Worm (Caenorhabditis elegans) whole organism, young adult: ENCODE results near the gene gcy-7.

Source experiments
- F10E7.11 ChIP-seq: sonication (generic microtip); optimal IDR thresholded peaks from 2 replicates; lab custom pipeline; 2017; ENCODE audit warnings: mild to moderate bottlenecking, missing genetic modification characterization, moderate library complexity, missing compliant biosample characterization
- F37B4.10 ChIP-seq: fragments of 200-800 bp; sonication (Bioruptor generic); IDR thresholded peaks from 2 replicates; pipeline ENCODE4 v1.3.6; 2022; ENCODE audit warnings: missing genetic modification characterization, missing compliant biosample characterization
- F39B2.1 ChIP-seq: fragments of 200-800 bp; sonication (Bioruptor generic); IDR thresholded peaks from 2 replicates; pipeline ENCODE4 v1.3.6; 2022; ENCODE audit warnings: missing genetic modification reagents, missing genetic modification characterization, missing compliant biosample characterization
- F57C9.4 ChIP-seq: sonication (generic microtip); optimal IDR thresholded peaks from 2 replicates; lab custom pipeline; 2017; ENCODE audit warnings: mild to moderate bottlenecking, missing genetic modification characterization, missing compliant biosample characterization
- K12H6.12 ChIP-seq: fragments of 200-800 bp; sonication (Bioruptor generic); optimal IDR thresholded peaks from 2 replicates; lab custom pipeline; 2018; ENCODE audit warnings: mild to moderate bottlenecking, missing genetic modification characterization, missing compliant biosample characterization
- T07F8.4 ChIP-seq: sonication (generic microtip); optimal IDR thresholded peaks from 2 replicates; lab custom pipeline; 2016; ENCODE audit warnings: mild to moderate bottlenecking, missing genetic modification characterization, moderate library complexity, missing compliant biosample characterization
- Y67H2A.10 ChIP-seq: fragments of 200-800 bp; sonication (Bioruptor generic); conservative IDR thresholded peaks from 2 replicates; pipeline ENCODE4 v1.3.6; 2022; ENCODE audit warnings: missing genetic modification reagents, missing genetic modification characterization, missing compliant biosample characterization
- Y95B8A.8 ChIP-seq: fragments of 200-800 bp; sonication (Bioruptor generic); IDR thresholded peaks from 2 replicates; pipeline ENCODE4 v1.3.6; 2022; ENCODE audit warnings: missing genetic modification reagents, missing genetic modification characterization, missing compliant biosample characterization
- ZK185.1 ChIP-seq: sonication (generic microtip); optimal IDR thresholded peaks from 2 replicates; lab custom pipeline; 2016; ENCODE audit warnings: mild to moderate bottlenecking, missing genetic modification characterization, missing compliant biosample characterization; ENCODE audit not compliant: poor library complexity, severe bottlenecking
- ama-1 ChIP-seq, 3 experiments: fragments of 150-350 bp in 1 of 3; sonication (generic microtip) in 2 of 3; optimal IDR thresholded peaks; 2 replicates each; lab custom pipeline; 2014 to 2018; ENCODE audit warnings: missing biosample characterization in 2 of 3, missing genetic modification characterization in 2 of 3, missing genetic modification reagents in 2 of 3
- atf-7 ChIP-seq: sonication (generic microtip); optimal IDR thresholded peaks from 2 replicates; lab custom pipeline; 2017; ENCODE audit warnings: mild to moderate bottlenecking, missing genetic modification characterization, missing compliant biosample characterization
- attf-3 ChIP-seq: fragments of 200-800 bp; sonication (Bioruptor generic); conservative IDR thresholded peaks from 2 replicates; pipeline ENCODE4 v1.3.6; 2022; ENCODE audit warnings: missing genetic modification reagents, missing genetic modification characterization, missing compliant biosample characterization
- attf-6 ChIP-seq: fragments of 200-800 bp; sonication (Bioruptor generic); IDR thresholded peaks from 2 replicates; pipeline ENCODE4 v1.3.6; 2022; ENCODE audit warnings: missing genetic modification reagents, missing genetic modification characterization, missing compliant biosample characterization
- bed-1 ChIP-seq: fragments of 200-800 bp; sonication (Bioruptor generic); IDR thresholded peaks from 2 replicates; pipeline ENCODE4 v1.3.6; 2022; ENCODE audit warnings: missing genetic modification reagents, missing genetic modification characterization, missing compliant biosample characterization
- bed-2 ChIP-seq: fragments of 200-800 bp; sonication (Bioruptor generic); IDR thresholded peaks from 2 replicates; pipeline ENCODE4 v1.3.6; 2022; ENCODE audit warnings: missing genetic modification reagents, missing genetic modification characterization, missing compliant biosample characterization
- cebp-1 ChIP-seq, 2 experiments: fragments of 200-800 bp in 1 of 2; sonication (Bioruptor generic) in 1 of 2; sonication (generic microtip) in 1 of 2; IDR thresholded peaks in 1 of 2; optimal IDR thresholded peaks in 1 of 2; 2 replicates each; pipeline versions ENCODE4 v1.3.6 to Lab custom; 2017 to 2022; ENCODE audit warnings: missing compliant biosample characterization in 2 of 2, missing genetic modification characterization in 2 of 2, mild to moderate bottlenecking in 1 of 2, missing genetic modification reagents in 1 of 2, moderate library complexity in 1 of 2
- ceh-79 ChIP-seq: sonication (generic microtip); optimal IDR thresholded peaks from 2 replicates; lab custom pipeline; 2017; ENCODE audit warnings: mild to moderate bottlenecking, missing genetic modification characterization, missing compliant biosample characterization
- die-1 ChIP-seq: sonication (generic microtip); optimal IDR thresholded peaks from 2 replicates; lab custom pipeline; 2016; ENCODE audit warnings: missing genotype, mild to moderate bottlenecking, missing genetic modification characterization, missing compliant biosample characterization
- dpl-1 ChIP-seq: fragments of 150-350 bp; optimal IDR thresholded peaks from 2 replicates; lab custom pipeline; 2014; ENCODE audit warnings: missing biosample characterization, missing genetic modification reagents, missing genetic modification characterization
- ets-4 ChIP-seq: fragments of 200-800 bp; sonication (Bioruptor generic); optimal IDR thresholded peaks from 2 replicates; lab custom pipeline; 2018; ENCODE audit warnings: mild to moderate bottlenecking, missing genetic modification characterization, missing compliant biosample characterization
- fkh-3 ChIP-seq: sonication (generic microtip); optimal IDR thresholded peaks from 2 replicates; lab custom pipeline; 2016; ENCODE audit warnings: mild to moderate bottlenecking, missing genetic modification characterization, missing compliant biosample characterization
- gei-17 ChIP-seq: fragments of 200-800 bp; sonication (Bioruptor generic); optimal IDR thresholded peaks from 2 replicates; lab custom pipeline; 2018; ENCODE audit warnings: mild to moderate bottlenecking, missing genetic modification characterization, missing compliant biosample characterization
- hlh-12 ChIP-seq: sonication (generic microtip); optimal IDR thresholded peaks from 2 replicates; lab custom pipeline; 2016; ENCODE audit warnings: missing genetic modification characterization, missing compliant biosample characterization
- hlh-26 ChIP-seq: fragments of 200-800 bp; sonication (Bioruptor generic); conservative IDR thresholded peaks from 2 replicates; pipeline ENCODE4 v1.3.6; 2022; ENCODE audit warnings: missing genetic modification reagents, missing genetic modification characterization, missing compliant biosample characterization
- hrde-1 ChIP-seq: sonication (generic microtip); optimal IDR thresholded peaks from 2 replicates; lab custom pipeline; 2016; ENCODE audit warnings: missing genetic modification characterization, mild to moderate bottlenecking, missing compliant biosample characterization, moderate library complexity, missing genotype, missing genetic modification reagents, borderline replicate concordance
- lag-1 ChIP-seq: fragments of 200-800 bp; sonication (Bioruptor generic); IDR thresholded peaks from 2 replicates; pipeline ENCODE4 v1.3.6; 2022; ENCODE audit warnings: missing genetic modification reagents, missing genetic modification characterization, missing compliant biosample characterization
- let-526 ChIP-seq: fragments of 200-800 bp; sonication (Bioruptor generic); IDR thresholded peaks from 2 replicates; pipeline ENCODE4 v1.3.6; 2022; ENCODE audit warnings: missing genetic modification reagents, missing genetic modification characterization, missing compliant biosample characterization
- mcd-1 ChIP-seq: fragments of 200-800 bp; sonication (Bioruptor generic); IDR thresholded peaks from 2 replicates; pipeline ENCODE4 v1.3.6; 2022; ENCODE audit warnings: missing genetic modification reagents, missing genetic modification characterization, missing compliant biosample characterization
- nfya-1 ChIP-seq: sonication (generic microtip); optimal IDR thresholded peaks from 2 replicates; lab custom pipeline; 2017; ENCODE audit warnings: antibody characterized with exemption, missing compliant biosample characterization, missing genetic modification characterization, borderline replicate concordance; ENCODE audit not compliant: insufficient read depth
- nhr-179 ChIP-seq: sonication (generic microtip); optimal IDR thresholded peaks from 2 replicates; lab custom pipeline; 2016; ENCODE audit warnings: mild to moderate bottlenecking, missing genetic modification characterization, missing compliant biosample characterization
- nhr-27 ChIP-seq: fragments of 200-800 bp; sonication (Bioruptor generic); optimal IDR thresholded peaks from 2 replicates; lab custom pipeline; 2018; ENCODE audit warnings: mild to moderate bottlenecking, missing genetic modification characterization, moderate library complexity, missing compliant biosample characterization
- nhr-90 ChIP-seq: sonication (generic microtip); optimal IDR thresholded peaks from 2 replicates; lab custom pipeline; 2016; ENCODE audit warnings: missing genotype, mild to moderate bottlenecking, missing genetic modification characterization, missing compliant biosample characterization
- repo-1 ChIP-seq: sonication (generic microtip); optimal IDR thresholded peaks from 2 replicates; lab custom pipeline; 2017; ENCODE audit warnings: mild to moderate bottlenecking, missing genetic modification characterization, missing compliant biosample characterization
- sea-2 ChIP-seq: fragments of 200-800 bp; sonication (Bioruptor generic); IDR thresholded peaks from 2 replicates; pipeline ENCODE4 v1.3.6; 2022; ENCODE audit warnings: missing genetic modification characterization, missing compliant biosample characterization
- snpc-1.1 ChIP-seq: sonication (generic microtip); optimal IDR thresholded peaks from 2 replicates; lab custom pipeline; 2017; ENCODE audit warnings: missing genetic modification characterization, mild to moderate bottlenecking, missing compliant biosample characterization, antibody characterized with exemption, moderate library complexity, missing genotype, missing genetic modification reagents; ENCODE audit not compliant: insufficient read depth
- snpc-4 ChIP-seq, 5 experiments: fragments of 150-350 bp in 1 of 5; sonication (generic microtip) in 4 of 5; optimal IDR thresholded peaks; 2 replicates each; lab custom pipeline; 2014 to 2018; ENCODE audit warnings: missing genetic modification characterization in 5 of 5, missing biosample characterization in 3 of 5, antibody characterized with exemption in 2 of 5, mild to moderate bottlenecking in 2 of 5, missing compliant biosample characterization in 2 of 5, missing genotype in 2 of 5, moderate library complexity in 2 of 5, missing genetic modification reagents in 1 of 5
- sptf-2 ChIP-seq: fragments of 200-800 bp; sonication (Bioruptor generic); optimal IDR thresholded peaks from 2 replicates; lab custom pipeline; 2018; ENCODE audit warnings: mild to moderate bottlenecking, missing genetic modification characterization, missing compliant biosample characterization
- xnd-1 ChIP-seq: sonication (generic microtip); optimal IDR thresholded peaks from 2 replicates; lab custom pipeline; 2016; ENCODE audit warnings: missing genotype, missing genetic modification reagents, missing genetic modification characterization, missing compliant biosample characterization
- ztf-18 ChIP-seq: sonication (generic microtip); optimal IDR thresholded peaks from 2 replicates; lab custom pipeline; 2016; ENCODE audit warnings: missing genotype, mild to moderate bottlenecking, missing genetic modification characterization, missing compliant biosample characterization
- ztf-25 ChIP-seq: fragments of 200-800 bp; sonication (Bioruptor generic); IDR thresholded peaks from 2 replicates; pipeline ENCODE4 v1.3.6; 2022; ENCODE audit warnings: missing genetic modification reagents, missing genetic modification characterization, missing compliant biosample characterization
- ztf-26 ChIP-seq: sonication (generic microtip); optimal IDR thresholded peaks from 2 replicates; lab custom pipeline; 2017; ENCODE audit warnings: missing genetic modification characterization, missing compliant biosample characterization
- ztf-28 ChIP-seq: fragments of 200-800 bp; sonication (Bioruptor generic); IDR thresholded peaks from 2 replicates; pipeline ENCODE4 v1.3.6; 2022; ENCODE audit warnings: missing genetic modification reagents, missing genetic modification characterization, missing compliant biosample characterization

The gcy-7 gene

DNA sequence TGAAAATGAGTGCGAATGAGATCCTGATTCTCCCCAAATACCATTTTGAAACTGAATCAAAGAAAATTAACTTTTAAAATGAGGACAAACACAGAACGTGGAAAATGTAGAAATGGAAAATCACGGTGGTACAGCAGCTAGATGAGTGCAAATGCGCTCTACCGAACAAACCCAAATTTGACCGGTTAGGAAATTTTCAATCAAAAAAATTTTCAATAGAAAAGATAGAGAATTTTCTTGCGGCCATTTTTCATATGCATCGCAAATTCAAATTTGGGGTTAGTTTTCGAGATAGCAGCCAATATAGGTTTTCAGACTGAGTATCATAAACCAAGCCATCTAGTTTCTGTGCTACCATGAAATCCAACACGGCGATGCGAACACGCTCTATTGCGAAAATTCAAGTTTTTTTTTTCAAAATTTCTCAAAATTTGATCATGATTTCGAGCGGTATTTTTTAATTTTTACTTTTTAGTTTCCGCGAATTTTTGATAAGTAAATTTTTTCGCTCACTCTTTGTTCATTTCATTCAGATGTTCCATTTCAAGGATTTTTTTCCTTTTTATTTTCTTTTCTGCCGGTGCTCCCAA lies 26.4 kb downstream of the gcy-7 start, which contains the start of gene vha-18 (continued):
- TF ChIP-seq K12H6.12 (tag; lab: Kevin White, UChicago) (no peak), mcd-1 (GFP tag; lab: Robert Waterston, UW) (peak; percentile 94), attf-3 (peak; percentile 79), hlh-12 (tag; lab: Kevin White, UChicago) (no peak), nhr-179 (no peak), ama-1 (optimal IDR thresholded peaks at IDR 0.05; lab: Kevin White, UChicago) (no peak), ama-1 (GFP tag; optimal IDR thresholded peaks at IDR 0.05; lab: Kevin White, UChicago) (no peak), T07F8.4 (tag; lab: Kevin White, UChicago) (no peak), F57C9.4 (tag; lab: Kevin White, UChicago) (no peak)

DNA sequence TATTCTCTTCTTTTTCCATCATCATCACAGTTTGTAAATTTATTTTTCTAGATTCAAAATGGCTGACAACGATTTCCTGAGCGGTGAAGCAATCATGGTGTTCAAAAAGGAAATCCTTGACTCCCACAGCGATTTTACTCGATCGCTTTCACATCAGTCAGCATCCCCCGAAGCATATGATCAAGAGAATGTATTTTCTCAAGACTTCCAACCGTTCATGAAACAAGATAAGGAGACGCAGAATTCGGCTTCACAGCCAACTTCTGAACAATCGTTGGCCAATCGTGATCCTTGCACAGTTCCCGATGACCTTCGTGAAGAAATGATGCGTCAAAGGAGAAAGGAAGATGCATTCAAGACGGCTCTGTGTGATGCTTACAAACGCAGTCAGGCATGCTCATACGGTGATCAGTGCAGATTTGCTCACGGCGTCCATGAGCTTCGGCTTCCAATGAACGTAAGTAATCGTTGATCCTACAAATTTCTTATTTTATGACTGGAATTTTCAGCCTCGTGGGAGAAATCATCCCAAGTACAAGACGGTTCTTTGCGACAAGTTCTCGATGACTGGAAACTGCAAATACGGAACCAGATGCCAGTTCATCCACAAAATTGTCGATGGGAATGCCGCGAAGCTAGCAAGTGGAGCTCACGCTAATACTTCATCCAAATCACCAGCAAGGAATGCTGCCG lies 27.0 kb downstream of the gcy-7 start, which contains the start of gene pos-1:
Gene pos-1 (plus strand): TSS at position 51 of the 693 bp plus-strand sequence.
- TF ChIP-seq ceh-79 (no peak), nhr-90 (tag; lab: Kevin White, UChicago) (no peak), bed-2 (GFP tag; lab: Robert Waterston, UW) (no peak), dpl-1 (GFP tag; lab: Kevin White, UChicago) (no peak), gei-17 (GFP tag; lab: Kevin White, UChicago) (no peak), hrde-1 (no peak), sea-2 (GFP tag; lab: Robert Waterston, UW) (no peak), Y67H2A.10 (GFP tag; lab: Robert Waterston, UW) (no peak)

- TF ChIP-seq attf-6 (GFP tag; lab: Robert Waterston, UW), result peak; percentile 88
- no peak for TF ChIP-seq nfya-1 (tag; lab: Kevin White, UChicago)
- TF ChIP-seq bed-1 (GFP tag; lab: Robert Waterston, UW), result no peak
- TF ChIP-seq ZK185.1, result no peak
- no peak for TF ChIP-seq ztf-26 (tag; lab: Kevin White, UChicago)
- TF ChIP-seq lag-1 (GFP tag; lab: Robert Waterston, UW), result no peak
- TF ChIP-seq sptf-2 (GFP tag; lab: Kevin White, UChicago), result no peak
- peak; percentile 45 for TF ChIP-seq fkh-3 (tag; lab: Kevin White, UChicago)
- TF ChIP-seq atf-7 (tag; lab: Kevin White, UChicago), result peak; percentile 56
- TF ChIP-seq xnd-1 (tag; lab: Kevin White, UChicago), result peak; percentile 68
- peak; percentile 65; the same call in 1 of the 2 replicates for TF ChIP-seq F39B2.1
- TF ChIP-seq sea-2 (GFP tag; lab: Robert Waterston, UW), result no peak
- no peak for TF ChIP-seq let-526
- peak; percentile 55 for TF ChIP-seq ztf-18
- no peak for TF ChIP-seq ztf-25
- TF ChIP-seq F57C9.4 (tag; lab: Kevin White, UChicago), result no peak
- no peak for TF ChIP-seq F37B4.10
- TF ChIP-seq snpc-1.1 (tag; lab: Kevin White, UChicago), result peak; percentile 30
- no peak for TF ChIP-seq hlh-26
- TF ChIP-seq repo-1 (tag; lab: Kevin White, UChicago), result peak; percentile 27
- TF ChIP-seq Y95B8A.8 (GFP tag; lab: Robert Waterston, UW), result peak; percentile 87
- TF ChIP-seq ets-4, result no peak
- TF ChIP-seq snpc-4 (GFP tag; optimal IDR thresholded peaks at IDR 0.05; lab: Kevin White, UChicago), result no peak
- peak in 2 of 4 experiments; percentile 44 to 52 for TF ChIP-seq snpc-4 (tag; optimal IDR thresholded peaks at IDR 0.05; lab: Kevin White, UChicago)
- 0 out of 2 replicates have a peak, but pooled peaks have one; percentile 58 for TF ChIP-seq ztf-28
- TF ChIP-seq nhr-27 (tag; lab: Kevin White, UChicago), result no peak
- TF ChIP-seq die-1 (tag; lab: Kevin White, UChicago), result no peak
- TF ChIP-seq F10E7.11, result peak; percentile 54
- no peak for TF ChIP-seq cebp-1 (GFP tag; IDR thresholded peaks at IDR 0.05; lab: Robert Waterston, UW)
- peak; percentile 68 for TF ChIP-seq cebp-1 (tag; optimal IDR thresholded peaks at IDR 0.05; lab: Kevin White, UChicago)
- peak; percentile 43; the same call in 1 of the 2 replicates for TF ChIP-seq mcd-1 (GFP tag; lab: Robert Waterston, UW)
Observed at ce11 chrV:8415113-8415530, 28.0 kb downstream of the gcy-7 start.
